Fruit fly (Drosophila melanogaster) whole organism, wandering third instar larva: ENCODE results near the gene CG14131.
A peak's percentile ranks its signal among the peaks of the same experiment; 100 is the strongest.

ENCODE experiments used
- CG32264 ChIP-seq: fragments of 200-800 bp; sonication (Bioruptor generic); optimal IDR thresholded peaks from 2 replicates; lab custom pipeline; 2016; ENCODE audit warnings: missing biosample characterization, missing genetic modification characterization
- CG9705 ChIP-seq: fragments of 200-800 bp; sonication (Bioruptor generic); optimal IDR thresholded peaks from 2 replicates; lab custom pipeline; 2018; ENCODE audit warnings: missing biosample characterization, mild to moderate bottlenecking, missing genetic modification characterization
- OdsH ChIP-seq: fragments of 200-800 bp; sonication (Bioruptor generic); optimal IDR thresholded peaks from 2 replicates; lab custom pipeline; 2016; ENCODE audit warnings: missing biosample characterization, mild to moderate bottlenecking, missing genetic modification characterization
- Rel ChIP-seq, 2 experiments: fragments of 200-800 bp; sonication (Bioruptor generic) in 1 of 2; optimal IDR thresholded peaks; 2 replicates in 1 of 2; 3 replicates in 1 of 2; lab custom pipeline; 2016 to 2019; ENCODE audit warnings: mild to moderate bottlenecking in 2 of 2, missing biosample characterization in 2 of 2, missing genetic modification characterization in 2 of 2, moderate library complexity in 1 of 2
- br ChIP-seq: fragments of 200-800 bp; sonication (Bioruptor generic); optimal IDR thresholded peaks from 2 replicates; lab custom pipeline; 2016; ENCODE audit warnings: missing biosample characterization, missing genetic modification characterization
- fru ChIP-seq: fragments of 200-800 bp; sonication (Bioruptor generic); optimal IDR thresholded peaks from 3 replicates; lab custom pipeline; 2016; ENCODE audit warnings: missing biosample characterization, mild to moderate bottlenecking, missing genetic modification characterization
- lola ChIP-seq: fragments of >200 bp; optimal IDR thresholded peaks from 2 replicates; lab custom pipeline; 2017; ENCODE audit warnings: missing biosample characterization, missing genetic modification characterization
- psq ChIP-seq: fragments of 200-800 bp; sonication (Bioruptor generic); optimal IDR thresholded peaks from 3 replicates; lab custom pipeline; 2017; ENCODE audit warnings: missing biosample characterization, mild to moderate bottlenecking, missing genetic modification characterization, moderate library complexity

dm6 chr3L:11776731-11777130 is at the start of gene CG14131:
- TF ChIP-seq OdsH (no peak), CG32264 (no peak), psq (GFP tag; lab: Kevin White, UChicago) (no peak), fru (GFP tag; lab: Kevin White, UChicago) (no peak), br (GFP tag; lab: Kevin White, UChicago) (peak; percentile 33), Rel (GFP tag; optimal IDR thresholded peaks at IDR 0.05; lab: Kevin White, UChicago) (no peak), Rel (tag; optimal IDR thresholded peaks at IDR 0.05; lab: Kevin White, UChicago) (no peak), lola (no peak), CG9705 (GFP tag; lab: Kevin White, UChicago) (no peak)
